Worm (Caenorhabditis elegans) whole organism, young adult: Measurements from ENCODE around the gene Y39A1A.20.

Experiments
- B0035.1 ChIP-seq: sonication (generic microtip); optimal IDR thresholded peaks from 2 replicates; lab custom pipeline; 2016; ENCODE audit warnings: missing genetic modification characterization, mild to moderate bottlenecking, missing compliant biosample characterization, missing genotype, missing genetic modification reagents
- C17E4.6 ChIP-seq: fragments of 200-800 bp; sonication (Bioruptor generic); IDR thresholded peaks from 2 replicates; pipeline ENCODE4 v1.3.6; 2022; ENCODE audit warnings: missing genetic modification reagents, missing genetic modification characterization, missing compliant biosample characterization
- F22D6.2 ChIP-seq: sonication (generic microtip); optimal IDR thresholded peaks from 2 replicates; lab custom pipeline; 2016; ENCODE audit warnings: mild to moderate bottlenecking, missing genetic modification characterization, missing compliant biosample characterization
- F37B4.10 ChIP-seq: fragments of 200-800 bp; sonication (Bioruptor generic); IDR thresholded peaks from 2 replicates; pipeline ENCODE4 v1.3.6; 2022; ENCODE audit warnings: missing genetic modification characterization, missing compliant biosample characterization
- F52B5.7 ChIP-seq: sonication (generic microtip); optimal IDR thresholded peaks from 2 replicates; lab custom pipeline; 2016; ENCODE audit warnings: mild to moderate bottlenecking, missing genetic modification characterization, missing compliant biosample characterization
- K11D2.4 ChIP-seq: fragments of 200-800 bp; sonication (Bioruptor generic); IDR thresholded peaks from 2 replicates; pipeline ENCODE4 v1.3.6; 2022; ENCODE audit warnings: missing genetic modification reagents, missing genetic modification characterization, missing compliant biosample characterization
- Y56A3A.18 ChIP-seq: fragments of 200-800 bp; sonication (Bioruptor generic); IDR thresholded peaks from 2 replicates; pipeline ENCODE4 v1.3.6; 2022; ENCODE audit warnings: missing genetic modification reagents, missing genetic modification characterization, missing compliant biosample characterization
- Y79H2A.3 ChIP-seq: fragments of 200-800 bp; sonication (Bioruptor generic); conservative IDR thresholded peaks from 2 replicates; pipeline ENCODE4 v1.3.6; 2022; ENCODE audit warnings: missing genetic modification reagents, missing genetic modification characterization, missing compliant biosample characterization
- ZK185.1 ChIP-seq: sonication (generic microtip); optimal IDR thresholded peaks from 2 replicates; lab custom pipeline; 2016; ENCODE audit warnings: mild to moderate bottlenecking, missing genetic modification characterization, missing compliant biosample characterization; ENCODE audit not compliant: poor library complexity, severe bottlenecking
- ama-1 ChIP-seq, 3 experiments: fragments of 150-350 bp in 1 of 3; sonication (generic microtip) in 2 of 3; optimal IDR thresholded peaks; 2 replicates each; lab custom pipeline; 2014 to 2018; ENCODE audit warnings: missing biosample characterization in 2 of 3, missing genetic modification characterization in 2 of 3, missing genetic modification reagents in 2 of 3
- aptf-2 ChIP-seq: fragments of 200-800 bp; sonication (Bioruptor generic); conservative IDR thresholded peaks from 2 replicates; pipeline ENCODE4 v1.3.6; 2022; ENCODE audit warnings: missing genetic modification reagents, missing genetic modification characterization, missing compliant biosample characterization
- aptf-3 ChIP-seq: fragments of 200-800 bp; sonication (Bioruptor generic); IDR thresholded peaks from 2 replicates; pipeline ENCODE4 v1.3.6; 2022; ENCODE audit warnings: missing genetic modification characterization, missing compliant biosample characterization
- atf-7 ChIP-seq: sonication (generic microtip); optimal IDR thresholded peaks from 2 replicates; lab custom pipeline; 2017; ENCODE audit warnings: mild to moderate bottlenecking, missing genetic modification characterization, missing compliant biosample characterization
- athp-1 ChIP-seq: sonication (generic microtip); optimal IDR thresholded peaks from 2 replicates; lab custom pipeline; 2017; ENCODE audit warnings: mild to moderate bottlenecking, missing genetic modification characterization, missing compliant biosample characterization
- attf-5 ChIP-seq: fragments of 200-800 bp; sonication (Bioruptor generic); optimal IDR thresholded peaks from 2 replicates; lab custom pipeline; 2018; ENCODE audit warnings: mild to moderate bottlenecking, missing genetic modification characterization, missing compliant biosample characterization
- ceh-91 ChIP-seq: fragments of 200-800 bp; sonication (Bioruptor generic); IDR thresholded peaks from 2 replicates; pipeline ENCODE4 v1.3.6; 2022; ENCODE audit warnings: missing genetic modification reagents, missing genetic modification characterization, missing compliant biosample characterization
- chd-7 ChIP-seq: sonication (generic microtip); optimal IDR thresholded peaks from 2 replicates; lab custom pipeline; 2016; ENCODE audit warnings: mild to moderate bottlenecking, missing genetic modification characterization, moderate library complexity, missing compliant biosample characterization
- die-1 ChIP-seq: sonication (generic microtip); optimal IDR thresholded peaks from 2 replicates; lab custom pipeline; 2016; ENCODE audit warnings: missing genotype, mild to moderate bottlenecking, missing genetic modification characterization, missing compliant biosample characterization
- dpl-1 ChIP-seq: fragments of 150-350 bp; optimal IDR thresholded peaks from 2 replicates; lab custom pipeline; 2014; ENCODE audit warnings: missing biosample characterization, missing genetic modification reagents, missing genetic modification characterization
- efl-1 ChIP-seq: fragments of 150-350 bp; optimal IDR thresholded peaks from 2 replicates; lab custom pipeline; 2014; ENCODE audit warnings: missing biosample characterization, missing genetic modification reagents, missing genetic modification characterization
- egl-44 ChIP-seq: fragments of 200-800 bp; sonication (Bioruptor generic); IDR thresholded peaks from 2 replicates; pipeline ENCODE4 v1.3.6; 2022; ENCODE audit warnings: missing genetic modification reagents, missing genetic modification characterization, missing compliant biosample characterization
- hlh-12 ChIP-seq: sonication (generic microtip); optimal IDR thresholded peaks from 2 replicates; lab custom pipeline; 2016; ENCODE audit warnings: missing genetic modification characterization, missing compliant biosample characterization
- hsf-1 ChIP-seq: fragments of 200-800 bp; sonication (Bioruptor generic); IDR thresholded peaks from 2 replicates; pipeline ENCODE4 v1.3.6; 2022; ENCODE audit warnings: missing genetic modification reagents, missing genetic modification characterization, missing compliant biosample characterization
- lin-40 ChIP-seq: sonication (generic microtip); optimal IDR thresholded peaks from 2 replicates; lab custom pipeline; 2016; ENCODE audit warnings: missing genetic modification characterization, mild to moderate bottlenecking, missing compliant biosample characterization, missing genotype, missing genetic modification reagents
- lsl-1 ChIP-seq: fragments of 200-800 bp; sonication (Bioruptor generic); optimal IDR thresholded peaks from 2 replicates; lab custom pipeline; 2018; ENCODE audit warnings: mild to moderate bottlenecking, missing genetic modification characterization, moderate library complexity, missing compliant biosample characterization
- madf-3 ChIP-seq: fragments of 200-800 bp; sonication (Bioruptor generic); IDR thresholded peaks from 2 replicates; pipeline ENCODE4 v1.3.6; 2022; ENCODE audit warnings: missing genetic modification reagents, missing genetic modification characterization, missing compliant biosample characterization
- madf-6 ChIP-seq: fragments of 200-800 bp; sonication (Bioruptor generic); IDR thresholded peaks from 2 replicates; pipeline ENCODE4 v1.3.6; 2022; ENCODE audit warnings: missing genetic modification reagents, missing genetic modification characterization, missing compliant biosample characterization
- mel-28 ChIP-seq: sonication (generic microtip); optimal IDR thresholded peaks from 2 replicates; lab custom pipeline; 2016; ENCODE audit warnings: borderline replicate concordance, mild to moderate bottlenecking, missing genetic modification characterization, missing compliant biosample characterization
- nfyb-1 ChIP-seq: fragments of 200-800 bp; sonication (Bioruptor generic); IDR thresholded peaks from 2 replicates; pipeline ENCODE4 v1.3.6; 2022; ENCODE audit warnings: missing genetic modification reagents, missing genetic modification characterization, missing compliant biosample characterization
- nhr-120 ChIP-seq: fragments of 200-800 bp; sonication (Bioruptor generic); IDR thresholded peaks from 2 replicates; pipeline ENCODE4 v1.3.6; 2022; ENCODE audit warnings: missing genetic modification characterization, missing compliant biosample characterization
- pbrm-1 ChIP-seq: fragments of 200-800 bp; sonication (Bioruptor generic); IDR thresholded peaks from 2 replicates; pipeline ENCODE4 v1.3.6; 2022; ENCODE audit warnings: missing genetic modification reagents, missing genetic modification characterization, missing compliant biosample characterization
- pha-4 ChIP-seq: fragments of 150-350 bp; sonication (generic microtip); optimal IDR thresholded peaks from 2 replicates; lab custom pipeline; 2014; ENCODE audit warnings: missing biosample characterization, missing genetic modification reagents, missing genetic modification characterization
- repo-1 ChIP-seq: sonication (generic microtip); optimal IDR thresholded peaks from 2 replicates; lab custom pipeline; 2017; ENCODE audit warnings: mild to moderate bottlenecking, missing genetic modification characterization, missing compliant biosample characterization
- tbp1 ChIP-seq: fragments of 200-800 bp; sonication (Bioruptor generic); optimal IDR thresholded peaks from 2 replicates; lab custom pipeline; 2018; ENCODE audit warnings: mild to moderate bottlenecking, missing genetic modification characterization, missing compliant biosample characterization
- unc-62 ChIP-seq: fragments of 150-350 bp; optimal IDR thresholded peaks from 2 replicates; lab custom pipeline; 2014; ENCODE audit warnings: missing biosample characterization, missing genetic modification reagents, missing genetic modification characterization
- zfh-2 ChIP-seq: fragments of 200-800 bp; sonication (Bioruptor generic); conservative IDR thresholded peaks from 2 replicates; pipeline ENCODE4 v1.3.6; 2022; ENCODE audit warnings: missing genetic modification reagents, missing genetic modification characterization, missing compliant biosample characterization
- ztf-18 ChIP-seq: sonication (generic microtip); optimal IDR thresholded peaks from 2 replicates; lab custom pipeline; 2016; ENCODE audit warnings: missing genotype, mild to moderate bottlenecking, missing genetic modification characterization, missing compliant biosample characterization

Y39A1A.20 gene

DNA sequence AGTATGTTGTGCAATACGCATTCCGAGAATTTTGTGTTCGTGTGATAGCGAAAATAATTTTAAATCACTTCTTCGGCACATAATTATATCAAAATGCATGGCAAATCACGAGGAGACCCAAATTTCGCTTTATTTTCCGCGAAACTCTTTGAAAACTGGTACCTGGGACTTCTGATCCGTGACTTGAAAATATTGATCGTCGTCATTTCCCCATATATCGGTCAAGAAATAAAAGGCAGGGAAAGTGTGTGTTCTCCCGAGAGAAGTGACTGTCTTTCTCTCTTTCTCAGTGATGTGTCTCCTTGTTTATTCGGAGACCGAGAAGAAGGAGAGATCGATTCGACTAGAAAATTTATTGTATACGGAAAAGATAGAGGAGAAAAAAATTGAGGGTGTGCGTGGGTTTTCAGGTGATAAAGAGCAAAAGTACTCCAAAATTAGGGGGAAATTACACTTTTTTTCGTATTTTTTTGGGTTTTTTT lies 10.9 kb upstream of the Y39A1A.20 start, which contains the start of gene W09D10.5 (continued):
- TF ChIP-seq K11D2.4 (peak; percentile 39; the same call in 1 of the 2 replicates), C17E4.6 (GFP tag; lab: Robert Waterston, UW) (0 out of 2 replicates have a peak, but pooled peaks have one; percentile 12), mel-28 (peak; percentile 56), pha-4 (tag; lab: Kevin White, UChicago) (peak; percentile 63), F22D6.2 (peak; percentile 2), hsf-1 (GFP tag; lab: Robert Waterston, UW) (peak; percentile 56; the same call in 1 of the 2 replicates), nhr-120 (0 out of 2 replicates have a peak, but pooled peaks have one; percentile 8), ztf-18 (peak; percentile 16), madf-3 (GFP tag; lab: Robert Waterston, UW) (no peak), attf-5 (GFP tag; lab: Kevin White, UChicago) (no peak), hlh-12 (tag; lab: Kevin White, UChicago) (no peak), dpl-1 (GFP tag; lab: Kevin White, UChicago) (no peak), egl-44 (GFP tag; lab: Robert Waterston, UW) (no peak), lin-40 (tag; lab: Kevin White, UChicago) (peak; percentile 60), nfyb-1 (peak; percentile 68; the same call in 1 of the 2 replicates), efl-1 (GFP tag; lab: Kevin White, UChicago) (no peak), Y56A3A.18 (peak; percentile 63; the same call in 1 of the 2 replicates), F37B4.10 (GFP tag; lab: Robert Waterston, UW) (0 out of 2 replicates have a peak, but pooled peaks have one; percentile 14), B0035.1 (peak; percentile 57), chd-7 (tag; lab: Kevin White, UChicago) (peak; percentile 74), F52B5.7 (tag; lab: Kevin White, UChicago) (peak; percentile 57), die-1 (tag; lab: Kevin White, UChicago) (peak; percentile 26), ZK185.1 (tag; lab: Kevin White, UChicago) (peak; percentile 27), ama-1 (optimal IDR thresholded peaks at IDR 0.05; lab: Kevin White, UChicago) (peak; percentile 82), ama-1 (GFP tag; optimal IDR thresholded peaks at IDR 0.05; lab: Kevin White, UChicago) (no peak), aptf-2 (no peak)

ce11 chrIII:10709676-10710075 lies 9.3 kb upstream of the Y39A1A.20 start:
- no peak for TF ChIP-seq pbrm-1 (GFP tag; lab: Robert Waterston, UW)
- no peak for TF ChIP-seq tbp1 (GFP tag; lab: Kevin White, UChicago)
- TF ChIP-seq aptf-3 (GFP tag; lab: Robert Waterston, UW), result no peak
- peak; percentile 45 for TF ChIP-seq lsl-1 (GFP tag; lab: Kevin White, UChicago)
- no peak for TF ChIP-seq nhr-120
- TF ChIP-seq zfh-2 (GFP tag; lab: Robert Waterston, UW), result no peak
- no peak for TF ChIP-seq unc-62 (GFP tag; lab: Kevin White, UChicago)
- TF ChIP-seq, all 124 proteins: peak for 1

DNA sequence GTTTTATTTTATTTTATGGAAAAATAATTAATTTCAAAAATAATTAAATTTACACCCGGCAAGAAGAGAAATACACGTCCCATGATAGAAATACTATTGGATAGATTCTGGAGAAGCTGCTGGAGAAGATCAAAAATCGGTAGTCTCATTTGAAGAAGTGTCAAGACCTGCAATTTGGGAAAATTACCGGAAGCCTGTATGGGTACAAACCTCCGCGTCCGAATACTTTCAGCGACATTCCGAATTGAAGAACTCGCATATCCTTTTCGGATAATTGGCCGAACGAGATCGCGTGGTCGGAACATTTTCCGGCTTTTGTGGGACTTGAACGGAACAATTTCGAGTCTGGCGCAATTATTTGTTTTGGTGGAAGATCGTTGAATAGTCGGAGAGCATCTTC lies 8.1 kb upstream of the Y39A1A.20 start:
- no peak for TF ChIP-seq die-1 (tag; lab: Kevin White, UChicago)
- TF ChIP-seq atf-7, result no peak
- TF ChIP-seq Y79H2A.3 (GFP tag; lab: Robert Waterston, UW), result 0 out of 2 replicates have a peak, but pooled peaks have one; percentile 52
- TF ChIP-seq madf-6, result peak; percentile 22; the same call in 1 of the 2 replicates
- TF ChIP-seq ztf-18, result peak; percentile 37
- 0 out of 2 replicates have a peak, but pooled peaks have one; percentile 31 for TF ChIP-seq madf-3 (GFP tag; lab: Robert Waterston, UW)
- TF ChIP-seq ceh-91 (GFP tag; lab: Robert Waterston, UW), result no peak
- no peak for TF ChIP-seq athp-1 (tag; lab: Kevin White, UChicago)
- TF ChIP-seq repo-1 (tag; lab: Kevin White, UChicago), result no peak
- peak; percentile 53; the same call in 1 of the 2 replicates for TF ChIP-seq nfyb-1
- TF ChIP-seq lin-40 (tag; lab: Kevin White, UChicago), result no peak
- TF ChIP-seq, all 124 proteins: peak for 5
